Fruit fly (Drosophila melanogaster): ENCODE data around the gene CG5245.

dm6 chr3R:12442601-12443533, 13.5 kb downstream of the CG5245 start:
- TF ChIP-seq CG32121 (GFP tag; IDR thresholded peaks at IDR 0.05), result peak; percentile 57; the same call in 1 of the 2 replicates
- peak; percentile 22 for TF ChIP-seq gl (tag; optimal IDR thresholded peaks at IDR 0.05)
- TF ChIP-seq rn (GFP tag; IDR thresholded peaks at IDR 0.05), result no peak
- TF ChIP-seq Snoo (tag; optimal IDR thresholded peaks at IDR 0.05), result no peak
- TF ChIP-seq D1 (tag; optimal IDR thresholded peaks at IDR 0.05), result peak; percentile 45
- TF ChIP-seq CG15710 (tag; optimal IDR thresholded peaks at IDR 0.05), result peak; percentile 28
- peak; percentile 55 for TF ChIP-seq CG12605 (GFP tag; IDR thresholded peaks at IDR 0.05)
- TF ChIP-seq CG13204 (GFP tag; optimal IDR thresholded peaks at IDR 0.05), result no peak
- no peak for TF ChIP-seq CG34367 (tag; optimal IDR thresholded peaks at IDR 0.05)
- peak; percentile 62 for TF ChIP-seq EcR (GFP tag; optimal IDR thresholded peaks at IDR 0.05)
